Worm (Caenorhabditis elegans): ENCODE measurements around the gene C10E2.2.

C10E2.2 gene

ce11 chrX:16772112-16772731, 27.2 kb downstream of the C10E2.2 start:
- TF ChIP-seq lir-1 (GFP tag; conservative IDR thresholded peaks at IDR 0.05) (no peak), ceh-27 (GFP tag; optimal IDR thresholded peaks at IDR 0.05) (peak; percentile 66)

- TF ChIP-seq bed-2 (GFP tag; IDR thresholded peaks at IDR 0.05) (no peak), nhr-80 (tag; optimal IDR thresholded peaks at IDR 0.05) (peak; percentile 46), nhr-27 (tag; optimal IDR thresholded peaks at IDR 0.05) (no peak)
Measured at ce11 chrX:16773421-16773820, 28.4 kb downstream of the C10E2.2 start.

ce11 chrX:16775335-16775835, 30.3 kb downstream of the C10E2.2 start:
- TF ChIP-seq let-607 (tag; optimal IDR thresholded peaks at IDR 0.05) = peak; percentile 71 to 93
- peak; percentile 62 for TF ChIP-seq lin-40 (tag; optimal IDR thresholded peaks at IDR 0.05)
- TF ChIP-seq lin-26 (GFP tag; IDR thresholded peaks at IDR 0.05) = no peak
- TF ChIP-seq ztf-22 (GFP tag; optimal IDR thresholded peaks at IDR 0.05) = peak; percentile 13
- peak; percentile 43 for TF ChIP-seq ets-4 (GFP tag; optimal IDR thresholded peaks at IDR 0.05)
- no peak for TF ChIP-seq T26A5.8 (tag; optimal IDR thresholded peaks at IDR 0.05)
- TF ChIP-seq somi-1 (GFP tag; optimal IDR thresholded peaks at IDR 0.05) = peak; percentile 79
- peak; percentile 8 for TF ChIP-seq tbp1 (GFP tag; optimal IDR thresholded peaks at IDR 0.05)
- TF ChIP-seq ztf-26 (tag; optimal IDR thresholded peaks at IDR 0.05) = peak; percentile 68
- TF ChIP-seq nhr-80 (tag; optimal IDR thresholded peaks at IDR 0.05) = peak; percentile 97

- TF ChIP-seq lin-40 (tag; optimal IDR thresholded peaks at IDR 0.05) = peak; percentile 6
- TF ChIP-seq zim-3 (tag; optimal IDR thresholded peaks at IDR 0.05) = no peak
- TF ChIP-seq let-607 (tag; optimal IDR thresholded peaks at IDR 0.05) = peak; percentile 19 to 62
- TF ChIP-seq nhr-80 (tag; optimal IDR thresholded peaks at IDR 0.05) = peak; percentile 68
Measured at ce11 chrX:16782797-16783259, 37.8 kb downstream of the C10E2.2 start, which contains the start of gene T01C8.3. Gene T01C8.3 (minus strand): TSS chrX:16783209.

- no peak for TF ChIP-seq cebp-1 (GFP tag; IDR thresholded peaks at IDR 0.05)
- TF ChIP-seq cebp-1 (tag; optimal IDR thresholded peaks at IDR 0.05) = no peak
- no peak for TF ChIP-seq bed-2 (GFP tag; IDR thresholded peaks at IDR 0.05)
- no peak for TF ChIP-seq ccch-3 (GFP tag; optimal IDR thresholded peaks at IDR 0.05)
- no peak for TF ChIP-seq athp-1 (tag; optimal IDR thresholded peaks at IDR 0.05)
- no peak for TF ChIP-seq snpc-3.4 (tag; optimal IDR thresholded peaks at IDR 0.05)
- TF ChIP-seq xnd-1 (tag; optimal IDR thresholded peaks at IDR 0.05) = no peak
- TF ChIP-seq lin-54 (GFP tag; optimal IDR thresholded peaks at IDR 0.05) = no peak
- no peak for TF ChIP-seq F57A8.1 (GFP tag; optimal IDR thresholded peaks at IDR 0.05)
- TF ChIP-seq rcor-1 (GFP tag; IDR thresholded peaks at IDR 0.05) = no peak
- TF ChIP-seq K11D2.4 (GFP tag; IDR thresholded peaks at IDR 0.05) = no peak
- no peak for TF ChIP-seq ztf-18 (tag; optimal IDR thresholded peaks at IDR 0.05)
Measured at ce11 chrX:16784038-16784437, 39.0 kb downstream of the C10E2.2 start.

- TF ChIP-seq Y56A3A.18 (GFP tag; IDR thresholded peaks at IDR 0.05) = no peak
- peak; percentile 6 for TF ChIP-seq ceh-27 (GFP tag; optimal IDR thresholded peaks at IDR 0.05)
- peak; percentile 0 for TF ChIP-seq ztf-26 (tag; optimal IDR thresholded peaks at IDR 0.05)
- no peak for TF ChIP-seq attf-6 (GFP tag; IDR thresholded peaks at IDR 0.05)
- TF ChIP-seq let-526 (GFP tag; IDR thresholded peaks at IDR 0.05) = no peak
- no peak for TF ChIP-seq F49E8.2 (tag; optimal IDR thresholded peaks at IDR 0.05; ENCODE audit: insufficient read depth)
Measured at ce11 chrX:16786021-16786488, 41.0 kb downstream of the C10E2.2 start, which contains the start of gene T01C8.2. Gene T01C8.2 (plus strand): TSS chrX:16786438.

Data from whole organism, young adult.